Worm (Caenorhabditis elegans): ENCODE data around the gene C53D6.7.

DNA sequence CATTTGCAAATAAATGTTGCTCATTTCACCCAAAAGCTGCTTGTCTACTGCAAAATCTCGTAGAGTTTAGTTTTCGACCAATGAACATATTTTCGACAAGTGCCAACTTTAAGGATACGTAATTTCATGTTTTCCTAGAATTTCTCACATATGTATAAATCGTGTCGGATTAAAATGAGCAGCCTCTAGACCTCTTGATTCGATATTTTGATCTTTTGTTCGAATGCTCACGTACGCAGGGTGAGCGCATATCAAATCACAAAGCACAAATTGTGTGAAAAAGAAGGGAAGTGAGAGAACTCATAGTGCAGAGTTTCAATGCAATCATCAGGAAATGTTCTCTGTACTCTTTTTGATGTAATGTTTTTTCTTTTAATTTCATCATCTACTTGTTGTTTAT, 26.6 kb upstream of the C53D6.7 start:
- no peak for TF ChIP-seq ztf-11 (tag; optimal IDR thresholded peaks at IDR 0.05)
- TF ChIP-seq aha-1 (tag): no peak
- no peak for TF ChIP-seq nhr-76 (tag; optimal IDR thresholded peaks at IDR 0.05)
- TF ChIP-seq egl-27 (tag; optimal IDR thresholded peaks at IDR 0.05): no peak
- TF ChIP-seq unc-62 (GFP tag; optimal IDR thresholded peaks at IDR 0.05 in 1 of 2): no peak
- TF ChIP-seq unc-62 (tag; optimal IDR thresholded peaks at IDR 0.05): no peak
- no peak for TF ChIP-seq zag-1 (tag; optimal IDR thresholded peaks at IDR 0.05)
- TF ChIP-seq Y75B8A.6 (GFP tag; IDR thresholded peaks at IDR 0.05): no peak
- TF ChIP-seq fos-1 (tag; optimal IDR thresholded peaks at IDR 0.05): no peak
- no peak for TF ChIP-seq fkh-10 (GFP tag; optimal IDR thresholded peaks at IDR 0.05)
- no peak for TF ChIP-seq ama-1 (optimal IDR thresholded peaks at IDR 0.05)
- TF ChIP-seq unc-39 (tag; optimal IDR thresholded peaks at IDR 0.05): no peak
- TF ChIP-seq lsy-2 (tag; optimal IDR thresholded peaks at IDR 0.05): peak in 1 of 2 experiments; percentile 21
- no peak for TF ChIP-seq set-16 (GFP tag; IDR thresholded peaks at IDR 0.05)
- TF ChIP-seq hmg-1.1 (GFP tag; IDR thresholded peaks at IDR 0.05): no peak

Data from whole organism, L4 larva.